Fruit fly (Drosophila melanogaster) whole organism, pupa: ENCODE measurements around the gene M1BP.

Experiments
- CG10348 ChIP-seq: fragments of 200-800 bp; sonication (Bioruptor generic); IDR thresholded peaks from 2 replicates; pipeline ENCODE4 v1.3.6; 2022; ENCODE audit warnings: missing biosample characterization, missing genetic modification characterization
- CG12605 ChIP-seq: fragments of 200-800 bp; sonication (Bioruptor generic); IDR thresholded peaks from 2 replicates; pipeline ENCODE4 v1.3.6; 2022; ENCODE audit warnings: missing biosample characterization, missing genetic modification characterization
- CG13204 ChIP-seq: fragments of 200-800 bp; sonication (Bioruptor generic); optimal IDR thresholded peaks from 2 replicates; lab custom pipeline; 2018; ENCODE audit warnings: missing biosample characterization, mild to moderate bottlenecking, missing genetic modification characterization, moderate library complexity
- CG14655 ChIP-seq: fragments of 200-800 bp; sonication (Bioruptor generic); optimal IDR thresholded peaks from 3 replicates; lab custom pipeline; 2017; ENCODE audit warnings: mild to moderate bottlenecking, missing biosample characterization, missing genetic modification reagents, missing genetic modification characterization
- CG15710 ChIP-seq: fragments of 200-800 bp; sonication (Bioruptor generic); optimal IDR thresholded peaks from 2 replicates; lab custom pipeline; 2018; ENCODE audit warnings: missing biosample characterization, mild to moderate bottlenecking, missing genetic modification characterization, moderate library complexity
- CG17806 ChIP-seq: fragments of 200-800 bp; sonication (Bioruptor generic); optimal IDR thresholded peaks from 2 replicates; lab custom pipeline; 2018; ENCODE audit warnings: missing biosample characterization, mild to moderate bottlenecking, missing genetic modification characterization, moderate library complexity
- CG32121 ChIP-seq: fragments of 200-800 bp; sonication (Bioruptor generic); IDR thresholded peaks from 2 replicates; pipeline ENCODE4 v1.3.6; 2022; ENCODE audit warnings: missing biosample characterization, missing genetic modification characterization
- CG34367 ChIP-seq: fragments of 200-800 bp; sonication (Bioruptor generic); optimal IDR thresholded peaks from 2 replicates; lab custom pipeline; 2018; ENCODE audit warnings: missing biosample characterization, mild to moderate bottlenecking, missing genetic modification characterization
- CG4496 ChIP-seq: fragments of 200-800 bp; sonication (Bioruptor generic); IDR thresholded peaks from 3 replicates; pipeline ENCODE4 v1.3.6; 2022; ENCODE audit warnings: missing biosample characterization, missing genetic modification characterization
- CG8159 ChIP-seq: fragments of 200-800 bp; sonication (Bioruptor generic); optimal IDR thresholded peaks from 3 replicates; lab custom pipeline; 2018; ENCODE audit warnings: missing biosample characterization, mild to moderate bottlenecking, missing genetic modification characterization, moderate library complexity
- CG8301 ChIP-seq: fragments of 200-800 bp; sonication (Bioruptor generic); optimal IDR thresholded peaks from 2 replicates; lab custom pipeline; 2018; ENCODE audit warnings: missing biosample characterization, mild to moderate bottlenecking, missing genetic modification characterization
- CG9948 ChIP-seq: fragments of 200-800 bp; sonication (Bioruptor generic); optimal IDR thresholded peaks from 2 replicates; lab custom pipeline; 2018; ENCODE audit warnings: missing biosample characterization, mild to moderate bottlenecking, missing genetic modification characterization, moderate library complexity
- D1 ChIP-seq: fragments of 200-800 bp; sonication (Bioruptor generic); optimal IDR thresholded peaks from 2 replicates; lab custom pipeline; 2018; ENCODE audit warnings: missing biosample characterization, mild to moderate bottlenecking, missing genetic modification characterization, moderate library complexity
- EcR ChIP-seq: fragments of 200-800 bp; sonication (Bioruptor generic); optimal IDR thresholded peaks from 3 replicates; lab custom pipeline; 2019; ENCODE audit warnings: missing biosample characterization, missing genetic modification characterization, mild to moderate bottlenecking, moderate library complexity, missing genetic modification reagents
- Ets98B ChIP-seq: fragments of 200-800 bp; sonication (Bioruptor generic); IDR thresholded peaks from 2 replicates; pipeline ENCODE4 v1.3.6; 2022; ENCODE audit warnings: missing biosample characterization, missing genetic modification characterization
- Pif1A ChIP-seq: fragments of 200-800 bp; sonication (Bioruptor generic); optimal IDR thresholded peaks from 3 replicates; lab custom pipeline; 2016; ENCODE audit warnings: missing biosample characterization, missing genetic modification characterization
- Pif1B ChIP-seq: fragments of 200-800 bp; sonication (Bioruptor generic); optimal IDR thresholded peaks from 3 replicates; lab custom pipeline; 2016; ENCODE audit warnings: missing biosample characterization, missing genetic modification characterization
- Snoo ChIP-seq: fragments of 200-800 bp; sonication (Bioruptor generic); optimal IDR thresholded peaks from 3 replicates; lab custom pipeline; 2017; ENCODE audit warnings: missing biosample characterization, mild to moderate bottlenecking, missing genetic modification characterization, inconsistent platforms
- fd96Ca ChIP-seq: fragments of 200-800 bp; sonication (Bioruptor generic); IDR thresholded peaks from 3 replicates; pipeline ENCODE4 v1.3.6; 2022; ENCODE audit warnings: missing biosample characterization, missing genetic modification characterization
- gl ChIP-seq: fragments of 200-800 bp; sonication (Bioruptor generic); optimal IDR thresholded peaks from 2 replicates; lab custom pipeline; 2018; ENCODE audit warnings: missing biosample characterization, mild to moderate bottlenecking, missing genetic modification characterization
- rn ChIP-seq: fragments of 200-800 bp; sonication (Bioruptor generic); IDR thresholded peaks from 2 replicates; pipeline ENCODE4 v1.3.6; 2022; ENCODE audit warnings: missing biosample characterization, missing genetic modification characterization

M1BP gene

DNA sequence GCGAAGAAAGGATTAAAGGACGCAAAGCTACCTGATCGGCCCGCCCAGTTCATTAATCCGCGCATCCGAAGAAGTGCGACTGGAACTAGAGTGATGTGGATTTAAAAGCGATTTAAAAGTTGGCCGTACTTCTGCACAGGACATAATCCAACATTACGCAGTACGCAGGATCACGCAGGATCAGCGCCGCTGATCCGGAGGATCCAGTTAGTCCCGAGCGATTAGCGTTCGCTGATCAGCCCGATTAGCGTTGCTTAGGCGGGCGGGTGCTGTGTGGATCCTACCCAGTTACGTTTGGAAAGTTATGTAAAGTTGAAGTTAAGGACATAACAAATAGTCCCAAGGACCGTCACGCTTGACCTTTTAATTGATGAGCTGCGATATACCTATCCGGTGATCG is 32.3 kb downstream of the M1BP start:
- TF ChIP-seq Pif1B (GFP tag; lab: Kevin White, UChicago) = no peak
- no peak for TF ChIP-seq Pif1A (GFP tag; lab: Kevin White, UChicago)
- no peak for TF ChIP-seq D1 (tag; lab: Kevin White, UChicago)
- TF ChIP-seq CG8301 (tag; lab: Kevin White, UChicago) = no peak

dm6 chr3R:8697772-8698259 is 33.7 kb downstream of the M1BP start, which contains the start of gene hb:
Gene hb, minus strand, starts transcription at chr3R:8697822.
- TF ChIP-seq CG9948 (tag; lab: Kevin White, UChicago) (no peak), Pif1B (GFP tag; lab: Kevin White, UChicago) (no peak), CG15710 (tag; lab: Kevin White, UChicago) (no peak), rn (GFP tag; lab: Robert Waterston, UW) (no peak), CG4496 (no peak), CG13204 (GFP tag; lab: Kevin White, UChicago) (no peak), gl (tag; lab: Kevin White, UChicago) (no peak), CG8301 (tag; lab: Kevin White, UChicago) (no peak), Snoo (tag; lab: Kevin White, UChicago) (no peak), CG8159 (tag; lab: Kevin White, UChicago) (no peak), Ets98B (no peak), CG14655 (no peak), CG10348 (no peak), CG34367 (tag; lab: Kevin White, UChicago) (no peak), CG12605 (GFP tag; lab: Robert Waterston, UW) (no peak; the same call in 1 of the 2 replicates), CG32121 (no peak), D1 (tag; lab: Kevin White, UChicago) (no peak)

DNA sequence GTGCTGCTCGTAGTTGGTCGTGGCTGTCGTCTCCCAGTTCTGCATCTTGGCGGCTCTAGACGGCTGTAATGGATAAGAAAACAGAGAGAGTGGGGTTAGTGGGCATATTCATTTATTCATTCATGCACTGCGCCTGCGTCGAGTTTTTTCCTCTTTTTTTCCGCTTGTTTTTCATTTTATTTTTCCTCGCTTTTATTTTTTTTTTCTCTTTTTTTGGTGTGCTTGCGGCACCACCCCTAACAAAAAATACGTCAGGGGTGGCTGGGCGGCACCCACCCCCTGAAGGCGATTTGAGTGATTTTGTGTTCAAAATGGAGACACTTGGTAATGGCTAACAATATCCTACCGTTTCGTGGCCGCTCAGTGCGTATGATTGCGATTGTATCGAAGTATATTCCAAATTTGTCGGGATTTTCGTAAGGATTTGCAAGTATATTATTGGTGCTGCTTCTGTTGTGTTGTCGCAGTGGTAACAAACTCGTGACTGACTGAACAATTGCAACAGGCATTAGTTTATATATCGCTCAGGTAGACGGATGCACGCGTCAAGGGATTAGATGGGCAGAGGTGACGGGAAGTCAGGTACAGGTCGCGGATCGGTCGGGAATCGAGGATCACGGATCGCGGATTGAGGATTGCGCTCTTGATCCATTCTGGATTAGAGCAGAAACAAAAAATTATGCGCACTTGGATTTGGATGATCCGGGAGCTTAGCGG is 37.2 kb downstream of the M1BP start:
- TF ChIP-seq Snoo (tag; lab: Kevin White, UChicago) (no peak), fd96Ca (GFP tag; lab: Robert Waterston, UW) (peak; percentile 94), CG8301 (tag; lab: Kevin White, UChicago) (no peak), CG9948 (tag; lab: Kevin White, UChicago) (no peak), gl (tag; lab: Kevin White, UChicago) (peak; percentile 94), CG15710 (tag; lab: Kevin White, UChicago) (peak; percentile 79), Ets98B (peak; percentile 96), Pif1B (GFP tag; lab: Kevin White, UChicago) (peak; percentile 87), Pif1A (GFP tag; lab: Kevin White, UChicago) (peak; percentile 92), rn (GFP tag; lab: Robert Waterston, UW) (peak; percentile 84), CG8159 (tag; lab: Kevin White, UChicago) (peak; percentile 85), EcR (no peak), CG10348 (no peak), CG17806 (no peak), CG12605 (GFP tag; lab: Robert Waterston, UW) (peak; percentile 99), D1 (tag; lab: Kevin White, UChicago) (no peak), CG4496 (peak; percentile 99; the same call in 2 of the 3 replicates), CG32121 (peak; percentile 94; the same call in 1 of the 2 replicates), CG13204 (GFP tag; lab: Kevin White, UChicago) (peak; percentile 86), CG14655 (peak; percentile 83), CG34367 (tag; lab: Kevin White, UChicago) (peak; percentile 84)

dm6 chr3R:8686446-8686845 is 45.1 kb downstream of the M1BP start:
- TF ChIP-seq CG15710 (tag; lab: Kevin White, UChicago) (no peak), CG13204 (GFP tag; lab: Kevin White, UChicago) (no peak), Ets98B (no peak), CG12605 (GFP tag; lab: Robert Waterston, UW) (no peak), CG8301 (tag; lab: Kevin White, UChicago) (no peak), CG10348 (no peak), gl (tag; lab: Kevin White, UChicago) (no peak), rn (GFP tag; lab: Robert Waterston, UW) (no peak), CG34367 (tag; lab: Kevin White, UChicago) (no peak), CG32121 (no peak), EcR (no peak), fd96Ca (GFP tag; lab: Robert Waterston, UW) (no peak), D1 (tag; lab: Kevin White, UChicago) (no peak), CG4496 (no peak), Snoo (tag; lab: Kevin White, UChicago) (no peak), Pif1A (GFP tag; lab: Kevin White, UChicago) (no peak), CG8159 (tag; lab: Kevin White, UChicago) (no peak), CG14655 (no peak), CG17806 (no peak), Pif1B (GFP tag; lab: Kevin White, UChicago) (no peak)

dm6 chr3R:8684328-8685177 is 46.9 kb downstream of the M1BP start, which contains the start of gene CG44227:
Gene CG44227, minus strand, starts transcription at chr3R:8685176.
- TF ChIP-seq fd96Ca (GFP tag; lab: Robert Waterston, UW) = no peak
- no peak for TF ChIP-seq CG9948 (tag; lab: Kevin White, UChicago)
- TF ChIP-seq, all 21 proteins: peak for 0
